Worm (Caenorhabditis elegans) whole organism, L1 larva: ENCODE measurements around the gene M05D6.1.

Experiments
- aha-1 ChIP-seq: fragments of 150-350 bp; optimal IDR thresholded peaks from 2 replicates; lab custom pipeline; 2014; ENCODE audit warnings: missing biosample characterization, missing genetic modification characterization
- alr-1 ChIP-seq: fragments of 200-800 bp; sonication (Bioruptor generic); optimal IDR thresholded peaks from 2 replicates; lab custom pipeline; 2018; ENCODE audit warnings: borderline replicate concordance, mild to moderate bottlenecking, missing genetic modification characterization, missing compliant biosample characterization
- aly-2 ChIP-seq: fragments of 150-350 bp; optimal IDR thresholded peaks from 2 replicates; lab custom pipeline; 2014; ENCODE audit warnings: missing biosample characterization, missing genetic modification characterization
- ceh-8 ChIP-seq: fragments of 200-800 bp; sonication (Bioruptor generic); optimal IDR thresholded peaks from 2 replicates; lab custom pipeline; 2018; ENCODE audit warnings: mild to moderate bottlenecking, missing genetic modification characterization, moderate library complexity, missing compliant biosample characterization
- ceh-88 ChIP-seq: fragments of 200-800 bp; sonication (Bioruptor generic); IDR thresholded peaks from 2 replicates; pipeline ENCODE4 v1.3.6; 2022; ENCODE audit warnings: missing genetic modification characterization, missing compliant biosample characterization
- dsc-1 ChIP-seq: sonication (generic microtip); optimal IDR thresholded peaks from 2 replicates; lab custom pipeline; 2016; ENCODE audit warnings: mild to moderate bottlenecking, missing genetic modification characterization, missing compliant biosample characterization
- efl-1 ChIP-seq, 4 experiments: fragments of 150-350 bp; optimal IDR thresholded peaks in 3 of 4; peaks in 1 of 4; 1 replicate in 1 of 4; 2 replicates in 3 of 4; lab custom pipeline; 2014; ENCODE audit warnings: missing biosample characterization in 2 of 4, missing genetic modification characterization in 2 of 4, missing genetic modification reagents in 2 of 4
- egl-27 ChIP-seq, 2 experiments: fragments of 150-350 bp in 1 of 2; sonication (generic microtip); optimal IDR thresholded peaks; 3 replicates each; lab custom pipeline; 2017 to 2018; ENCODE audit warnings: missing biosample characterization in 2 of 2, missing genetic modification characterization in 2 of 2, missing genetic modification reagents in 2 of 2
- elt-2 ChIP-seq: sonication (generic microtip); optimal IDR thresholded peaks from 2 replicates; lab custom pipeline; 2016; ENCODE audit warnings: missing genetic modification characterization, mild to moderate bottlenecking, inconsistent platforms, missing compliant biosample characterization, missing genetic modification reagents
- ets-5 ChIP-seq: fragments of 200-800 bp; sonication (Bioruptor generic); IDR thresholded peaks from 2 replicates; pipeline ENCODE4 v1.3.6; 2022; ENCODE audit warnings: missing genetic modification characterization, missing compliant biosample characterization
- hpl-2 ChIP-seq: fragments of 150-350 bp; optimal IDR thresholded peaks from 2 replicates; lab custom pipeline; 2014; ENCODE audit warnings: missing biosample characterization, missing genetic modification reagents, missing genetic modification characterization
- irx-1 ChIP-seq: sonication (generic microtip); optimal IDR thresholded peaks from 2 replicates; lab custom pipeline; 2016; ENCODE audit warnings: missing genetic modification characterization, missing compliant biosample characterization
- lin-14 ChIP-seq: fragments of 200-800 bp; sonication (Bioruptor generic); optimal IDR thresholded peaks from 2 replicates; lab custom pipeline; 2018; ENCODE audit warnings: mild to moderate bottlenecking, missing genetic modification characterization, moderate library complexity, missing compliant biosample characterization
- lin-15B ChIP-seq: fragments of 150-350 bp; sonication (generic microtip); optimal IDR thresholded peaks from 3 replicates; lab custom pipeline; 2014; ENCODE audit warnings: missing biosample characterization, missing genetic modification characterization
- lin-35 ChIP-seq, 2 experiments: fragments of 150-350 bp; optimal IDR thresholded peaks; 2 replicates each; lab custom pipeline; 2014; ENCODE audit warnings: missing biosample characterization in 2 of 2, missing genetic modification characterization in 2 of 2, missing genetic modification reagents in 2 of 2
- lsy-2 ChIP-seq, 2 experiments: fragments of 150-350 bp; optimal IDR thresholded peaks; 2 replicates each; lab custom pipeline; 2014; ENCODE audit warnings: missing biosample characterization in 2 of 2, missing genetic modification characterization in 2 of 2
- mdl-1 ChIP-seq, 2 experiments: fragments of 150-350 bp; optimal IDR thresholded peaks; 2 replicates each; lab custom pipeline; 2014 to 2017; ENCODE audit warnings: missing biosample characterization in 2 of 2, missing genetic modification characterization in 2 of 2, inconsistent platforms in 1 of 2
- mep-1 ChIP-seq: fragments of 150-350 bp; optimal IDR thresholded peaks from 2 replicates; lab custom pipeline; 2014; ENCODE audit warnings: missing biosample characterization, missing genetic modification characterization
- nhr-19 ChIP-seq: fragments of 200-800 bp; sonication (Bioruptor generic); conservative IDR thresholded peaks from 2 replicates; pipeline ENCODE4 v1.3.6; 2022; ENCODE audit warnings: missing genetic modification characterization, missing compliant biosample characterization
- nhr-20 ChIP-seq: sonication (generic microtip); optimal IDR thresholded peaks from 2 replicates; lab custom pipeline; 2016; ENCODE audit warnings: mild to moderate bottlenecking, missing genetic modification characterization, missing compliant biosample characterization
- nhr-237 ChIP-seq: fragments of 150-350 bp; optimal IDR thresholded peaks from 2 replicates; lab custom pipeline; 2014; ENCODE audit warnings: missing biosample characterization, missing genetic modification characterization
- nhr-71 ChIP-seq: sonication (generic microtip); optimal IDR thresholded peaks from 2 replicates; lab custom pipeline; 2016; ENCODE audit warnings: mild to moderate bottlenecking, missing genetic modification characterization, moderate library complexity, missing compliant biosample characterization
- nhr-76 ChIP-seq: sonication (generic microtip); optimal IDR thresholded peaks from 2 replicates; lab custom pipeline; 2017; ENCODE audit warnings: missing biosample characterization, missing genetic modification characterization
- nhr-84 ChIP-seq: sonication (generic microtip); optimal IDR thresholded peaks from 2 replicates; lab custom pipeline; 2017; ENCODE audit warnings: missing biosample characterization, missing genetic modification characterization
- nhr-90 ChIP-seq: sonication (generic microtip); optimal IDR thresholded peaks from 2 replicates; lab custom pipeline; 2016; ENCODE audit warnings: mild to moderate bottlenecking, missing genetic modification characterization, missing compliant biosample characterization; ENCODE audit not compliant: poor library complexity
- pag-3 ChIP-seq: sonication (generic microtip); optimal IDR thresholded peaks from 2 replicates; lab custom pipeline; 2017; ENCODE audit warnings: missing genetic modification characterization, mild to moderate bottlenecking, missing compliant biosample characterization, antibody characterized with exemption, borderline replicate concordance; ENCODE audit not compliant: insufficient read depth
- pax-3 ChIP-seq: fragments of 200-800 bp; sonication (Bioruptor generic); optimal IDR thresholded peaks from 2 replicates; lab custom pipeline; 2018; ENCODE audit warnings: mild to moderate bottlenecking, missing genetic modification characterization, moderate library complexity, missing compliant biosample characterization
- pqm-1 ChIP-seq: sonication (generic microtip); optimal IDR thresholded peaks from 3 replicates; lab custom pipeline; 2017; ENCODE audit warnings: missing biosample characterization, missing genetic modification characterization
- rnt-1 ChIP-seq: sonication (generic microtip); optimal IDR thresholded peaks from 2 replicates; lab custom pipeline; 2016; ENCODE audit warnings: mild to moderate bottlenecking, missing genetic modification characterization, moderate library complexity, missing compliant biosample characterization
- skn-1 ChIP-seq: fragments of 150-350 bp; optimal IDR thresholded peaks from 2 replicates; lab custom pipeline; 2014; ENCODE audit warnings: missing biosample characterization, missing genetic modification characterization
- snu-23 ChIP-seq: sonication (generic microtip); optimal IDR thresholded peaks from 2 replicates; lab custom pipeline; 2016; ENCODE audit warnings: missing genetic modification characterization, missing compliant biosample characterization
- sup-37 ChIP-seq: fragments of 200-800 bp; sonication (Bioruptor generic); optimal IDR thresholded peaks from 2 replicates; lab custom pipeline; 2018; ENCODE audit warnings: mild to moderate bottlenecking, missing genetic modification characterization, missing compliant biosample characterization
- tlp-1 ChIP-seq: fragments of 150-350 bp; optimal IDR thresholded peaks from 2 replicates; lab custom pipeline; 2014; ENCODE audit warnings: missing biosample characterization, missing genetic modification characterization
- unc-130 ChIP-seq: fragments of 150-350 bp; optimal IDR thresholded peaks from 2 replicates; lab custom pipeline; 2017; ENCODE audit warnings: missing biosample characterization, missing genetic modification characterization, inconsistent platforms
- unc-30 ChIP-seq: sonication (generic microtip); optimal IDR thresholded peaks from 2 replicates; lab custom pipeline; 2017; ENCODE audit warnings: missing biosample characterization, missing genetic modification characterization
- unc-62 ChIP-seq: fragments of 150-350 bp; optimal IDR thresholded peaks from 2 replicates; lab custom pipeline; 2014; ENCODE audit warnings: missing biosample characterization, missing genetic modification reagents, missing genetic modification characterization
- unc-86 ChIP-seq: sonication (generic microtip); optimal IDR thresholded peaks from 2 replicates; lab custom pipeline; 2016; ENCODE audit warnings: missing genetic modification characterization, missing compliant biosample characterization
- unc-98 ChIP-seq: fragments of 200-800 bp; sonication (Bioruptor generic); IDR thresholded peaks from 2 replicates; pipeline ENCODE4 v1.3.6; 2022; ENCODE audit warnings: missing genetic modification characterization, missing compliant biosample characterization
- vab-15 ChIP-seq: sonication (generic microtip); optimal IDR thresholded peaks from 2 replicates; lab custom pipeline; 2017; ENCODE audit warnings: missing genotype, mild to moderate bottlenecking, missing genetic modification characterization, missing compliant biosample characterization
- zip-4 ChIP-seq: fragments of 200-800 bp; sonication (Bioruptor generic); optimal IDR thresholded peaks from 2 replicates; lab custom pipeline; 2018; ENCODE audit warnings: mild to moderate bottlenecking, missing genetic modification characterization, moderate library complexity, missing compliant biosample characterization
- ztf-4 ChIP-seq: fragments of 150-350 bp; optimal IDR thresholded peaks from 2 replicates; lab custom pipeline; 2014; ENCODE audit warnings: missing biosample characterization, missing genetic modification characterization

M05D6.1 gene

ce11 chrII:8450750-8451149 lies 24.5 kb downstream of the M05D6.1 start (continued):
- no peak for TF ChIP-seq ceh-88 (GFP tag; lab: Robert Waterston, UW)

- TF ChIP-seq unc-62: no peak
- TF ChIP-seq elt-2 (tag; lab: Kevin White, UChicago): peak; percentile 11
- TF ChIP-seq lsy-2 (tag; optimal IDR thresholded peaks at IDR 0.05; lab: Kevin White, UChicago): no peak
- no peak for TF ChIP-seq pag-3 (tag; lab: Kevin White, UChicago)
- peak in 1 of 2 experiments; percentile 26 for TF ChIP-seq lin-35 (GFP tag; optimal IDR thresholded peaks at IDR 0.05; lab: Kevin White, UChicago)
- TF ChIP-seq nhr-90: no peak
- no peak for TF ChIP-seq ets-5 (GFP tag; lab: Robert Waterston, UW)
- peak; percentile 43 for TF ChIP-seq nhr-20 (tag; lab: Kevin White, UChicago)
- no peak for TF ChIP-seq aly-2 (tag; lab: Kevin White, UChicago)
- TF ChIP-seq nhr-71 (tag; lab: Kevin White, UChicago): no peak
- TF ChIP-seq alr-1 (tag; lab: Kevin White, UChicago): no peak
- no peak for TF ChIP-seq skn-1 (tag; lab: Kevin White, UChicago)
These were observed 25.5 kb downstream of the M05D6.1 start, which contains the start of gene F22B5.4 for ce11 chrII:8449660-8450118. Gene F22B5.4, plus strand, starts transcription at chrII:8449710.

- TF ChIP-seq ztf-4 (tag; lab: Kevin White, UChicago) (no peak), irx-1 (no peak), elt-2 (tag; lab: Kevin White, UChicago) (no peak), rnt-1 (no peak), ceh-8 (GFP tag; lab: Kevin White, UChicago) (no peak)
These were observed 28.5 kb downstream of the M05D6.1 start, which contains the start of gene cut-3 for ce11 chrII:8446731-8447130. Gene cut-3, minus strand, starts transcription at chrII:8446831.

ce11 chrII:8444007-8444406 lies 31.2 kb downstream of the M05D6.1 start, which contains the start of gene evl-20:
Gene evl-20, plus strand, starts transcription at chrII:8444307.
- TF ChIP-seq ets-5 (GFP tag; lab: Robert Waterston, UW) (no peak), dsc-1 (tag; lab: Kevin White, UChicago) (no peak), nhr-20 (tag; lab: Kevin White, UChicago) (no peak), nhr-19 (GFP tag; lab: Robert Waterston, UW) (no peak), nhr-84 (tag; lab: Kevin White, UChicago) (no peak), snu-23 (GFP tag; lab: Kevin White, UChicago) (no peak), hpl-2 (no peak), zip-4 (no peak), unc-98 (no peak), unc-86 (no peak), lin-15B (no peak), pax-3 (tag; lab: Kevin White, UChicago) (no peak)

ce11 chrII:8442717-8443223 lies 32.4 kb downstream of the M05D6.1 start, which contains the start of gene eif-3.G:
Gene eif-3.G, plus strand, starts transcription at chrII:8442767.
- TF ChIP-seq nhr-20 (tag; lab: Kevin White, UChicago): no peak
- TF ChIP-seq lin-35 (GFP tag; optimal IDR thresholded peaks at IDR 0.05; lab: Kevin White, UChicago): no peak
- TF ChIP-seq zip-4: no peak
- TF ChIP-seq egl-27 (tag; optimal IDR thresholded peaks at IDR 0.05; lab: Kevin White, UChicago): no peak
- TF ChIP-seq efl-1 (optimal IDR thresholded peaks at IDR 0.05; lab: Kevin White, UChicago): no peak
- peak in 1 of 2 experiments; percentile 88 for TF ChIP-seq efl-1 (GFP tag; optimal IDR thresholded peaks at IDR 0.05 in 1 of 2; lab: Kevin White, UChicago)
- no peak for TF ChIP-seq ets-5 (GFP tag; lab: Robert Waterston, UW)

ce11 chrII:8442176-8442575 lies 33.0 kb downstream of the M05D6.1 start:
- TF ChIP-seq pqm-1 (tag; lab: Kevin White, UChicago) (no peak), unc-130 (tag; lab: Kevin White, UChicago) (peak; percentile 35), unc-30 (tag; lab: Kevin White, UChicago) (no peak), vab-15 (tag; lab: Kevin White, UChicago) (no peak), nhr-90 (peak; percentile 42), nhr-237 (tag; lab: Kevin White, UChicago) (no peak), tlp-1 (tag; lab: Kevin White, UChicago) (no peak), mep-1 (peak; percentile 65), mdl-1 (tag; optimal IDR thresholded peaks at IDR 0.05; lab: Kevin White, UChicago) (peak in 1 of 2 experiments; percentile 33), lin-14 (GFP tag; lab: Kevin White, UChicago) (peak; percentile 48), sup-37 (no peak), dsc-1 (tag; lab: Kevin White, UChicago) (no peak), nhr-76 (tag; lab: Kevin White, UChicago) (no peak), aha-1 (no peak), skn-1 (tag; lab: Kevin White, UChicago) (peak; percentile 9)
